Worm (Caenorhabditis elegans) whole organism, young adult: Measurements from ENCODE around the gene hmg-1.1.
A peak's percentile ranks its signal among the peaks of the same experiment; 100 is the strongest.

ENCODE experiments used
- B0035.1 ChIP-seq: sonication (generic microtip); optimal IDR thresholded peaks from 2 replicates; lab custom pipeline; 2016; ENCODE audit warnings: missing genetic modification characterization, mild to moderate bottlenecking, missing compliant biosample characterization, missing genotype, missing genetic modification reagents
- C06A6.2 ChIP-seq: fragments of 200-800 bp; sonication (Bioruptor generic); conservative IDR thresholded peaks from 2 replicates; pipeline ENCODE4 v1.3.6; 2022; ENCODE audit warnings: missing genetic modification characterization, missing compliant biosample characterization
- F39B2.1 ChIP-seq: fragments of 200-800 bp; sonication (Bioruptor generic); IDR thresholded peaks from 2 replicates; pipeline ENCODE4 v1.3.6; 2022; ENCODE audit warnings: missing genetic modification reagents, missing genetic modification characterization, missing compliant biosample characterization
- F55B11.4 ChIP-seq: sonication (generic microtip); optimal IDR thresholded peaks from 2 replicates; lab custom pipeline; 2016; ENCODE audit warnings: missing compliant biosample characterization, missing genetic modification characterization, borderline replicate concordance; ENCODE audit not compliant: insufficient read depth
- K11D2.4 ChIP-seq: fragments of 200-800 bp; sonication (Bioruptor generic); IDR thresholded peaks from 2 replicates; pipeline ENCODE4 v1.3.6; 2022; ENCODE audit warnings: missing genetic modification reagents, missing genetic modification characterization, missing compliant biosample characterization
- T07F8.4 ChIP-seq: sonication (generic microtip); optimal IDR thresholded peaks from 2 replicates; lab custom pipeline; 2016; ENCODE audit warnings: mild to moderate bottlenecking, missing genetic modification characterization, moderate library complexity, missing compliant biosample characterization
- Y53G8AR.9 ChIP-seq: fragments of 200-800 bp; sonication (Bioruptor generic); conservative IDR thresholded peaks from 2 replicates; pipeline ENCODE4 v1.3.6; 2022; ENCODE audit warnings: missing genetic modification reagents, missing genetic modification characterization, missing compliant biosample characterization
- Y56A3A.18 ChIP-seq: fragments of 200-800 bp; sonication (Bioruptor generic); IDR thresholded peaks from 2 replicates; pipeline ENCODE4 v1.3.6; 2022; ENCODE audit warnings: missing genetic modification reagents, missing genetic modification characterization, missing compliant biosample characterization
- Y67H2A.10 ChIP-seq: fragments of 200-800 bp; sonication (Bioruptor generic); conservative IDR thresholded peaks from 2 replicates; pipeline ENCODE4 v1.3.6; 2022; ENCODE audit warnings: missing genetic modification reagents, missing genetic modification characterization, missing compliant biosample characterization
- Y79H2A.3 ChIP-seq: fragments of 200-800 bp; sonication (Bioruptor generic); conservative IDR thresholded peaks from 2 replicates; pipeline ENCODE4 v1.3.6; 2022; ENCODE audit warnings: missing genetic modification reagents, missing genetic modification characterization, missing compliant biosample characterization
- Y95B8A.8 ChIP-seq: fragments of 200-800 bp; sonication (Bioruptor generic); IDR thresholded peaks from 2 replicates; pipeline ENCODE4 v1.3.6; 2022; ENCODE audit warnings: missing genetic modification reagents, missing genetic modification characterization, missing compliant biosample characterization
- akir-1 ChIP-seq: fragments of 200-800 bp; sonication (Bioruptor generic); optimal IDR thresholded peaks from 2 replicates; lab custom pipeline; 2018; ENCODE audit warnings: mild to moderate bottlenecking, missing genetic modification characterization, moderate library complexity, missing compliant biosample characterization
- aptf-2 ChIP-seq: fragments of 200-800 bp; sonication (Bioruptor generic); conservative IDR thresholded peaks from 2 replicates; pipeline ENCODE4 v1.3.6; 2022; ENCODE audit warnings: missing genetic modification reagents, missing genetic modification characterization, missing compliant biosample characterization
- attf-3 ChIP-seq: fragments of 200-800 bp; sonication (Bioruptor generic); conservative IDR thresholded peaks from 2 replicates; pipeline ENCODE4 v1.3.6; 2022; ENCODE audit warnings: missing genetic modification reagents, missing genetic modification characterization, missing compliant biosample characterization
- bed-2 ChIP-seq: fragments of 200-800 bp; sonication (Bioruptor generic); IDR thresholded peaks from 2 replicates; pipeline ENCODE4 v1.3.6; 2022; ENCODE audit warnings: missing genetic modification reagents, missing genetic modification characterization, missing compliant biosample characterization
- ceh-40 ChIP-seq: fragments of 200-800 bp; sonication (Bioruptor generic); IDR thresholded peaks from 2 replicates; pipeline ENCODE4 v1.3.6; 2022; ENCODE audit warnings: missing genetic modification characterization, missing compliant biosample characterization
- ceh-58 ChIP-seq: fragments of 200-800 bp; sonication (Bioruptor generic); IDR thresholded peaks from 2 replicates; pipeline ENCODE4 v1.3.6; 2022; ENCODE audit warnings: missing genetic modification characterization, missing compliant biosample characterization
- die-1 ChIP-seq: sonication (generic microtip); optimal IDR thresholded peaks from 2 replicates; lab custom pipeline; 2016; ENCODE audit warnings: missing genotype, mild to moderate bottlenecking, missing genetic modification characterization, missing compliant biosample characterization
- egl-18 ChIP-seq: fragments of 200-800 bp; sonication (Bioruptor generic); IDR thresholded peaks from 2 replicates; pipeline ENCODE4 v1.3.6; 2022; ENCODE audit warnings: missing genetic modification reagents, missing genetic modification characterization, missing compliant biosample characterization
- egl-44 ChIP-seq: fragments of 200-800 bp; sonication (Bioruptor generic); IDR thresholded peaks from 2 replicates; pipeline ENCODE4 v1.3.6; 2022; ENCODE audit warnings: missing genetic modification reagents, missing genetic modification characterization, missing compliant biosample characterization
- gei-17 ChIP-seq: fragments of 200-800 bp; sonication (Bioruptor generic); optimal IDR thresholded peaks from 2 replicates; lab custom pipeline; 2018; ENCODE audit warnings: mild to moderate bottlenecking, missing genetic modification characterization, missing compliant biosample characterization
- hlh-12 ChIP-seq: sonication (generic microtip); optimal IDR thresholded peaks from 2 replicates; lab custom pipeline; 2016; ENCODE audit warnings: missing genetic modification characterization, missing compliant biosample characterization
- hlh-26 ChIP-seq: fragments of 200-800 bp; sonication (Bioruptor generic); conservative IDR thresholded peaks from 2 replicates; pipeline ENCODE4 v1.3.6; 2022; ENCODE audit warnings: missing genetic modification reagents, missing genetic modification characterization, missing compliant biosample characterization
- hmg-20 ChIP-seq: fragments of 200-800 bp; sonication (Bioruptor generic); IDR thresholded peaks from 2 replicates; pipeline ENCODE4 v1.3.6; 2022; ENCODE audit warnings: missing genetic modification reagents, missing genetic modification characterization, missing compliant biosample characterization
- hrde-1 ChIP-seq: sonication (generic microtip); optimal IDR thresholded peaks from 2 replicates; lab custom pipeline; 2016; ENCODE audit warnings: missing genetic modification characterization, mild to moderate bottlenecking, missing compliant biosample characterization, moderate library complexity, missing genotype, missing genetic modification reagents, borderline replicate concordance
- hsf-1 ChIP-seq: fragments of 200-800 bp; sonication (Bioruptor generic); IDR thresholded peaks from 2 replicates; pipeline ENCODE4 v1.3.6; 2022; ENCODE audit warnings: missing genetic modification reagents, missing genetic modification characterization, missing compliant biosample characterization
- let-607 ChIP-seq, 2 experiments: fragments of 200-800 bp in 1 of 2; sonication (Bioruptor generic) in 1 of 2; sonication (generic microtip) in 1 of 2; optimal IDR thresholded peaks; 2 replicates each; lab custom pipeline; 2016 to 2018; ENCODE audit warnings: mild to moderate bottlenecking in 2 of 2, missing compliant biosample characterization in 2 of 2, missing genetic modification characterization in 2 of 2, moderate library complexity in 2 of 2, missing genotype in 1 of 2
- lin-26 ChIP-seq: fragments of 200-800 bp; sonication (Bioruptor generic); IDR thresholded peaks from 2 replicates; pipeline ENCODE4 v1.3.6; 2022; ENCODE audit warnings: missing genetic modification reagents, missing genetic modification characterization, missing compliant biosample characterization
- lin-40 ChIP-seq: sonication (generic microtip); optimal IDR thresholded peaks from 2 replicates; lab custom pipeline; 2016; ENCODE audit warnings: missing genetic modification characterization, mild to moderate bottlenecking, missing compliant biosample characterization, missing genotype, missing genetic modification reagents
- lsl-1 ChIP-seq: fragments of 200-800 bp; sonication (Bioruptor generic); optimal IDR thresholded peaks from 2 replicates; lab custom pipeline; 2018; ENCODE audit warnings: mild to moderate bottlenecking, missing genetic modification characterization, moderate library complexity, missing compliant biosample characterization
- lsy-27 ChIP-seq: sonication (generic microtip); optimal IDR thresholded peaks from 2 replicates; lab custom pipeline; 2017; ENCODE audit warnings: missing genetic modification characterization, mild to moderate bottlenecking, missing compliant biosample characterization, antibody characterized with exemption, missing genotype, borderline replicate concordance; ENCODE audit not compliant: insufficient read depth
- madf-6 ChIP-seq: fragments of 200-800 bp; sonication (Bioruptor generic); IDR thresholded peaks from 2 replicates; pipeline ENCODE4 v1.3.6; 2022; ENCODE audit warnings: missing genetic modification reagents, missing genetic modification characterization, missing compliant biosample characterization
- mcd-1 ChIP-seq: fragments of 200-800 bp; sonication (Bioruptor generic); IDR thresholded peaks from 2 replicates; pipeline ENCODE4 v1.3.6; 2022; ENCODE audit warnings: missing genetic modification reagents, missing genetic modification characterization, missing compliant biosample characterization
- mxl-1 ChIP-seq: sonication (generic microtip); optimal IDR thresholded peaks from 2 replicates; lab custom pipeline; 2016; ENCODE audit warnings: missing genetic modification characterization, missing compliant biosample characterization
- nfya-1 ChIP-seq: sonication (generic microtip); optimal IDR thresholded peaks from 2 replicates; lab custom pipeline; 2017; ENCODE audit warnings: antibody characterized with exemption, missing compliant biosample characterization, missing genetic modification characterization, borderline replicate concordance; ENCODE audit not compliant: insufficient read depth
- nhr-179 ChIP-seq: sonication (generic microtip); optimal IDR thresholded peaks from 2 replicates; lab custom pipeline; 2016; ENCODE audit warnings: mild to moderate bottlenecking, missing genetic modification characterization, missing compliant biosample characterization
- rcor-1 ChIP-seq: fragments of 200-800 bp; sonication (Bioruptor generic); IDR thresholded peaks from 2 replicates; pipeline ENCODE4 v1.3.6; 2022; ENCODE audit warnings: missing genetic modification reagents, missing genetic modification characterization, missing compliant biosample characterization
- sdz-38 ChIP-seq: sonication (generic microtip); optimal IDR thresholded peaks from 2 replicates; lab custom pipeline; 2016; ENCODE audit warnings: missing genotype, missing genetic modification characterization, missing compliant biosample characterization
- sea-2 ChIP-seq: fragments of 200-800 bp; sonication (Bioruptor generic); IDR thresholded peaks from 2 replicates; pipeline ENCODE4 v1.3.6; 2022; ENCODE audit warnings: missing genetic modification characterization, missing compliant biosample characterization
- snpc-4 ChIP-seq, 5 experiments: fragments of 150-350 bp in 1 of 5; sonication (generic microtip) in 4 of 5; optimal IDR thresholded peaks; 2 replicates each; lab custom pipeline; 2014 to 2018; ENCODE audit warnings: missing genetic modification characterization in 5 of 5, missing biosample characterization in 3 of 5, antibody characterized with exemption in 2 of 5, mild to moderate bottlenecking in 2 of 5, missing compliant biosample characterization in 2 of 5, missing genotype in 2 of 5, moderate library complexity in 2 of 5, missing genetic modification reagents in 1 of 5
- tbp1 ChIP-seq: fragments of 200-800 bp; sonication (Bioruptor generic); optimal IDR thresholded peaks from 2 replicates; lab custom pipeline; 2018; ENCODE audit warnings: mild to moderate bottlenecking, missing genetic modification characterization, missing compliant biosample characterization
- tbx-9 ChIP-seq: sonication (generic microtip); optimal IDR thresholded peaks from 2 replicates; lab custom pipeline; 2016; ENCODE audit warnings: borderline replicate concordance, missing genetic modification characterization, inconsistent platforms, missing compliant biosample characterization
- unc-130 ChIP-seq: sonication (generic microtip); optimal IDR thresholded peaks from 2 replicates; lab custom pipeline; 2016; ENCODE audit warnings: missing genetic modification reagents, missing genetic modification characterization, missing compliant biosample characterization

The hmg-1.1 gene

ce11 chrII:14249489-14249888 lies 1.0 kb upstream of the hmg-1.1 start (continued):
- TF ChIP-seq mcd-1 (GFP tag; lab: Robert Waterston, UW) (peak; percentile 43; the same call in 1 of the 2 replicates), rcor-1 (GFP tag; lab: Robert Waterston, UW) (peak; percentile 50; the same call in 1 of the 2 replicates), hrde-1 (tag; lab: Kevin White, UChicago) (no peak), egl-18 (GFP tag; lab: Robert Waterston, UW) (0 out of 2 replicates have a peak, but pooled peaks have one; percentile 44)

ce11 chrII:14251400-14251940 lies 975 bp downstream of the hmg-1.1 start:
- TF ChIP-seq ceh-58 (GFP tag; lab: Robert Waterston, UW) (peak; percentile 76; the same call in 1 of the 2 replicates), hmg-20 (GFP tag; lab: Robert Waterston, UW) (peak; percentile 74), hlh-12 (tag; lab: Kevin White, UChicago) (no peak), K11D2.4 (GFP tag; lab: Robert Waterston, UW) (peak; percentile 93), hlh-26 (GFP tag; lab: Robert Waterston, UW) (no peak), lin-26 (GFP tag; lab: Robert Waterston, UW) (peak; percentile 86), T07F8.4 (peak; percentile 43), lsy-27 (tag; lab: Kevin White, UChicago) (no peak), mxl-1 (tag; lab: Kevin White, UChicago) (peak; percentile 71), unc-130 (GFP tag; lab: Kevin White, UChicago) (peak; percentile 79), let-607 (tag; optimal IDR thresholded peaks at IDR 0.05; lab: Kevin White, UChicago) (peak; percentile 83 to 89), ceh-40 (peak; percentile 52; the same call in 1 of the 2 replicates), Y53G8AR.9 (GFP tag; lab: Robert Waterston, UW) (peak; percentile 93), sdz-38 (tag; lab: Kevin White, UChicago) (no peak), madf-6 (GFP tag; lab: Robert Waterston, UW) (peak; percentile 90), nhr-179 (peak; percentile 71), nfya-1 (tag; lab: Kevin White, UChicago) (no peak), sea-2 (GFP tag; lab: Robert Waterston, UW) (0 out of 2 replicates have a peak, but pooled peaks have one; percentile 67), lsl-1 (GFP tag; lab: Kevin White, UChicago) (peak; percentile 66), B0035.1 (tag; lab: Kevin White, UChicago) (peak; percentile 85), Y79H2A.3 (GFP tag; lab: Robert Waterston, UW) (peak; percentile 92), Y95B8A.8 (GFP tag; lab: Robert Waterston, UW) (peak; percentile 80), F55B11.4 (tag; lab: Kevin White, UChicago) (no peak), akir-1 (GFP tag; lab: Kevin White, UChicago) (no peak), attf-3 (GFP tag; lab: Robert Waterston, UW) (peak; percentile 65), gei-17 (peak; percentile 71), egl-44 (GFP tag; lab: Robert Waterston, UW) (peak; percentile 95), tbp1 (peak; percentile 66), Y56A3A.18 (GFP tag; lab: Robert Waterston, UW) (peak; percentile 70), Y67H2A.10 (GFP tag; lab: Robert Waterston, UW) (peak; percentile 82), die-1 (tag; lab: Kevin White, UChicago) (peak; percentile 67), mcd-1 (GFP tag; lab: Robert Waterston, UW) (peak; percentile 88), aptf-2 (GFP tag; lab: Robert Waterston, UW) (peak; percentile 36; the same call in 1 of the 2 replicates), bed-2 (GFP tag; lab: Robert Waterston, UW) (peak; percentile 71), F39B2.1 (GFP tag; lab: Robert Waterston, UW) (peak; percentile 79), hsf-1 (GFP tag; lab: Robert Waterston, UW) (peak; percentile 77), lin-40 (tag; lab: Kevin White, UChicago) (peak; percentile 97), tbx-9 (tag; lab: Kevin White, UChicago) (no peak), C06A6.2 (peak; percentile 91), hrde-1 (tag; lab: Kevin White, UChicago) (peak; percentile 81), snpc-4 (GFP tag; optimal IDR thresholded peaks at IDR 0.05; lab: Kevin White, UChicago) (peak; percentile 7), snpc-4 (tag; optimal IDR thresholded peaks at IDR 0.05; lab: Kevin White, UChicago) (peak in 3 of 4 experiments; percentile 55 to 86 (median 79))
